Fruit fly (Drosophila melanogaster): Measurements from ENCODE around the gene CG1647.

dm6 chr3R:28846877-28847529 lies 27.0 kb downstream of the CG1647 start:
- peak; percentile 65 for TF ChIP-seq Pif1A (GFP tag; optimal IDR thresholded peaks at IDR 0.05)
- TF ChIP-seq fd96Ca (GFP tag; IDR thresholded peaks at IDR 0.05): peak; percentile 78
- peak; percentile 74 for TF ChIP-seq Pif1B (GFP tag; optimal IDR thresholded peaks at IDR 0.05)
- TF ChIP-seq EcR (GFP tag; optimal IDR thresholded peaks at IDR 0.05): peak; percentile 64
- peak; percentile 94 for TF ChIP-seq gl (tag; optimal IDR thresholded peaks at IDR 0.05)

Measured in whole organism, pupa.